Fruit fly (Drosophila melanogaster) whole organism, embryonic: ENCODE measurements around the gene CG31855.
A peak's percentile ranks its signal among the peaks of the same experiment; 100 is the strongest.

Experiments used
- Bteb2 ChIP-seq: fragments of 200-800 bp; sonication (Bioruptor generic); optimal IDR thresholded peaks from 2 replicates; lab custom pipeline; 2016; ENCODE audit warnings: missing biosample characterization, missing genetic modification characterization
- CG11247 ChIP-seq: fragments of 200-800 bp; sonication (Bioruptor generic); IDR thresholded peaks from 2 replicates; pipeline ENCODE4 v1.3.6; 2022; ENCODE audit warnings: missing biosample characterization, missing genetic modification characterization
- CG12071 ChIP-seq: fragments of 200-800 bp; sonication (Bioruptor generic); optimal IDR thresholded peaks from 3 replicates; lab custom pipeline; 2018; ENCODE audit warnings: missing biosample characterization, mild to moderate bottlenecking, missing genetic modification characterization
- CG12219 ChIP-seq: fragments of 200-800 bp; sonication (Bioruptor generic); optimal IDR thresholded peaks from 3 replicates; lab custom pipeline; 2018; ENCODE audit warnings: missing biosample characterization, mild to moderate bottlenecking, missing genetic modification characterization
- CG12299 ChIP-seq: fragments of 200-800 bp; sonication (Bioruptor generic); optimal IDR thresholded peaks from 2 replicates; lab custom pipeline; 2018; ENCODE audit warnings: missing biosample characterization, mild to moderate bottlenecking, missing genetic modification characterization
- CG12659 ChIP-seq: fragments of 200-800 bp; sonication (Bioruptor generic); optimal IDR thresholded peaks from 3 replicates; lab custom pipeline; 2017; ENCODE audit warnings: mild to moderate bottlenecking, missing biosample characterization, missing genetic modification reagents, missing genetic modification characterization
- CG1602 ChIP-seq: fragments of 200-800 bp; sonication (Bioruptor generic); optimal IDR thresholded peaks from 3 replicates; lab custom pipeline; 2016; ENCODE audit warnings: missing biosample characterization, missing genetic modification characterization
- CG17829 ChIP-seq: fragments of 200-800 bp; optimal IDR thresholded peaks from 2 replicates; lab custom pipeline; 2019; ENCODE audit warnings: missing biosample characterization, mild to moderate bottlenecking, missing genetic modification characterization, moderate library complexity
- CG17912 ChIP-seq: fragments of 200-800 bp; sonication (Bioruptor generic); optimal IDR thresholded peaks from 2 replicates; lab custom pipeline; 2018; ENCODE audit warnings: missing biosample characterization, mild to moderate bottlenecking, missing genetic modification characterization
- CG18011 ChIP-seq: fragments of 200-800 bp; sonication (Bioruptor generic); optimal IDR thresholded peaks from 2 replicates; lab custom pipeline; 2017; ENCODE audit warnings: missing biosample characterization, missing genetic modification characterization, mild to moderate bottlenecking, moderate library complexity, missing genotype
- CG1832 ChIP-seq: fragments of 200-800 bp; sonication (Bioruptor generic); optimal IDR thresholded peaks from 2 replicates; lab custom pipeline; 2017; ENCODE audit warnings: missing biosample characterization, mild to moderate bottlenecking, missing genetic modification characterization, inconsistent platforms
- CG2129 ChIP-seq: fragments of 200-800 bp; sonication (Bioruptor generic); IDR thresholded peaks from 2 replicates; pipeline ENCODE4 v1.3.6; 2022; ENCODE audit warnings: missing biosample characterization, missing genetic modification characterization; ENCODE audit not compliant: partially characterized antibody
- CG2712 ChIP-seq: fragments of 200-800 bp; optimal IDR thresholded peaks from 3 replicates; lab custom pipeline; 2019; ENCODE audit warnings: missing biosample characterization, mild to moderate bottlenecking, missing genetic modification characterization, moderate library complexity
- CG31224 ChIP-seq: fragments of 200-800 bp; sonication (Bioruptor generic); IDR thresholded peaks from 2 replicates; pipeline ENCODE4 v1.3.6; 2022; ENCODE audit warnings: missing biosample characterization, missing genetic modification characterization
- CG32767 ChIP-seq: fragments of 200-800 bp; sonication (Bioruptor generic); IDR thresholded peaks from 2 replicates; pipeline ENCODE4 v1.3.6; 2022; ENCODE audit warnings: missing biosample characterization, missing genetic modification characterization
- CG33213 ChIP-seq: fragments of 200-800 bp; sonication (Bioruptor generic); optimal IDR thresholded peaks from 3 replicates; lab custom pipeline; 2016; ENCODE audit warnings: missing biosample characterization, missing genetic modification characterization
- CG3995 ChIP-seq: fragments of 200-800 bp; sonication (Bioruptor generic); optimal IDR thresholded peaks from 3 replicates; lab custom pipeline; 2016; ENCODE audit warnings: missing biosample characterization, missing genetic modification characterization
- CG4328 ChIP-seq: fragments of 200-800 bp; sonication (Bioruptor generic); optimal IDR thresholded peaks from 3 replicates; lab custom pipeline; 2017; ENCODE audit warnings: missing biosample characterization, missing genetic modification reagents, missing genetic modification characterization
- CG43689 ChIP-seq: fragments of 200-800 bp; sonication (Bioruptor generic); IDR thresholded peaks from 2 replicates; pipeline ENCODE4 v1.3.6; 2022; ENCODE audit warnings: missing biosample characterization, missing genetic modification characterization
- CG5953 ChIP-seq: fragments of 200-800 bp; sonication (Bioruptor generic); IDR thresholded peaks from 2 replicates; pipeline ENCODE4 v1.3.6; 2022; ENCODE audit warnings: missing biosample characterization, missing genetic modification characterization
- CG6765 ChIP-seq: fragments of 200-800 bp; sonication (Bioruptor generic); optimal IDR thresholded peaks from 3 replicates; lab custom pipeline; 2017; ENCODE audit warnings: missing biosample characterization, mild to moderate bottlenecking, missing genetic modification characterization
- CTCF ChIP-seq: fragments of 200-800 bp; sonication (Bioruptor generic); optimal IDR thresholded peaks from 2 replicates; lab custom pipeline; 2017; ENCODE audit warnings: missing biosample characterization, mild to moderate bottlenecking, missing genetic modification characterization, moderate library complexity
- Dek ChIP-seq: fragments of 200-800 bp; sonication (Bioruptor generic); optimal IDR thresholded peaks from 3 replicates; lab custom pipeline; 2019; ENCODE audit warnings: missing biosample characterization, mild to moderate bottlenecking, missing genetic modification characterization, moderate library complexity
- Dip3 ChIP-seq: fragments of 200-800 bp; sonication (Bioruptor generic); optimal IDR thresholded peaks from 3 replicates; lab custom pipeline; 2016; ENCODE audit warnings: missing biosample characterization, missing genetic modification characterization
- H2.0 ChIP-seq: fragments of 200-800 bp; sonication (Bioruptor generic); IDR thresholded peaks from 2 replicates; pipeline ENCODE4 v1.3.6; 2022; ENCODE audit warnings: missing biosample characterization, missing genetic modification characterization
- HmgZ ChIP-seq: fragments of 200-800 bp; sonication (Bioruptor generic); optimal IDR thresholded peaks from 2 replicates; lab custom pipeline; 2018; ENCODE audit warnings: missing biosample characterization, mild to moderate bottlenecking, missing genetic modification characterization
- NC2β ChIP-seq: fragments of 200-800 bp; sonication (Bioruptor generic); optimal IDR thresholded peaks from 2 replicates; lab custom pipeline; 2016; ENCODE audit warnings: missing biosample characterization, missing genetic modification characterization
- Nf-YB ChIP-seq: fragments of 200-800 bp; sonication (Bioruptor generic); optimal IDR thresholded peaks from 3 replicates; lab custom pipeline; 2019; ENCODE audit warnings: missing biosample characterization, mild to moderate bottlenecking, missing genetic modification characterization, moderate library complexity
- Nf-YC ChIP-seq: fragments of 200-800 bp; optimal IDR thresholded peaks from 3 replicates; lab custom pipeline; 2019; ENCODE audit warnings: missing biosample characterization, mild to moderate bottlenecking, missing genetic modification characterization, moderate library complexity
- Oli ChIP-seq: fragments of 200-800 bp; sonication (Bioruptor generic); optimal IDR thresholded peaks from 2 replicates; lab custom pipeline; 2018; ENCODE audit warnings: missing biosample characterization, mild to moderate bottlenecking, missing genetic modification characterization, moderate library complexity
- Opbp ChIP-seq: fragments of 200-800 bp; sonication (Bioruptor generic); IDR thresholded peaks from 3 replicates; pipeline ENCODE4 v1.3.6; 2022; ENCODE audit warnings: missing biosample characterization, missing genetic modification characterization; ENCODE audit not compliant: partially characterized antibody
- Rfx ChIP-seq: fragments of 200-800 bp; sonication (Bioruptor generic); IDR thresholded peaks from 2 replicates; pipeline ENCODE4 v1.3.6; 2022; ENCODE audit warnings: missing biosample characterization, missing genetic modification characterization
- Side ChIP-seq: fragments of 200-800 bp; sonication (Bioruptor generic); optimal IDR thresholded peaks from 2 replicates; lab custom pipeline; 2016; ENCODE audit warnings: missing biosample characterization, missing genetic modification characterization
- Trl ChIP-seq, 3 experiments: fragments of >200 bp in 2 of 3; fragments of 200-800 bp in 1 of 3; sonication (Bioruptor generic) in 1 of 3; optimal IDR thresholded peaks; 2 replicates in 1 of 3; 3 replicates in 2 of 3; lab custom pipeline; 2016 to 2017; ENCODE audit warnings: missing biosample characterization in 1 of 3, missing genetic modification characterization in 1 of 3
- cas ChIP-seq: fragments of 200-800 bp; sonication (Bioruptor generic); IDR thresholded peaks from 2 replicates; pipeline ENCODE4 v1.3.6; 2022; ENCODE audit warnings: missing biosample characterization, missing genetic modification characterization
- caup ChIP-seq: fragments of 200-800 bp; sonication (Bioruptor generic); optimal IDR thresholded peaks from 3 replicates; lab custom pipeline; 2017; ENCODE audit warnings: missing biosample characterization, mild to moderate bottlenecking, missing genetic modification characterization, moderate library complexity; ENCODE audit not compliant: severe bottlenecking
- da ChIP-seq: fragments of 200-800 bp; sonication (Bioruptor generic); optimal IDR thresholded peaks from 2 replicates; lab custom pipeline; 2016; ENCODE audit warnings: missing biosample characterization, missing genetic modification characterization
- eve ChIP-seq, 2 experiments: fragments of >200 bp; optimal IDR thresholded peaks; 2 replicates each; lab custom pipeline; 2017; ENCODE audit warnings: missing biosample characterization in 2 of 2, missing genetic modification characterization in 2 of 2
- eyg ChIP-seq: fragments of 200-800 bp; sonication (Bioruptor generic); optimal IDR thresholded peaks from 3 replicates; lab custom pipeline; 2016; ENCODE audit warnings: missing biosample characterization, missing genetic modification characterization
- fd64A ChIP-seq: fragments of 200-800 bp; sonication (Bioruptor generic); optimal IDR thresholded peaks from 3 replicates; lab custom pipeline; 2018; ENCODE audit warnings: missing biosample characterization, mild to moderate bottlenecking, missing genetic modification characterization
- hkb ChIP-seq, 2 experiments: fragments of 200-800 bp in 1 of 2; fragments of >200 bp in 1 of 2; sonication (Bioruptor generic) in 1 of 2; IDR thresholded peaks in 1 of 2; optimal IDR thresholded peaks in 1 of 2; 2 replicates each; pipeline versions ENCODE4 v1.3.6 to Lab custom; 2017 to 2022; ENCODE audit warnings: missing biosample characterization in 1 of 2, missing genetic modification characterization in 1 of 2
- ind ChIP-seq: fragments of 200-800 bp; sonication (Bioruptor generic); optimal IDR thresholded peaks from 3 replicates; lab custom pipeline; 2016; ENCODE audit warnings: missing biosample characterization, missing genetic modification characterization
- lilli ChIP-seq: fragments of 200-800 bp; sonication (Bioruptor generic); optimal IDR thresholded peaks from 3 replicates; lab custom pipeline; 2016; ENCODE audit warnings: missing biosample characterization, missing genetic modification characterization
- lola ChIP-seq, 3 experiments: fragments of >200 bp in 2 of 3; fragments of 200-800 bp in 1 of 3; sonication (Bioruptor generic) in 1 of 3; optimal IDR thresholded peaks; 2 replicates each; lab custom pipeline; 2017 to 2019; ENCODE audit warnings: missing biosample characterization in 3 of 3, missing genetic modification characterization in 3 of 3, mild to moderate bottlenecking in 1 of 3, moderate library complexity in 1 of 3
- mam ChIP-seq: fragments of 200-800 bp; sonication (Bioruptor generic); optimal IDR thresholded peaks from 3 replicates; lab custom pipeline; 2016; ENCODE audit warnings: missing biosample characterization, missing genetic modification characterization
- run ChIP-seq: fragments of 200-800 bp; sonication (Bioruptor generic); optimal IDR thresholded peaks from 3 replicates; lab custom pipeline; 2018; ENCODE audit warnings: missing biosample characterization, mild to moderate bottlenecking, missing genetic modification characterization
- schlank ChIP-seq: fragments of 200-800 bp; sonication (Bioruptor generic); optimal IDR thresholded peaks from 2 replicates; lab custom pipeline; 2018; ENCODE audit warnings: missing biosample characterization, mild to moderate bottlenecking, missing genetic modification characterization
- tap ChIP-seq: fragments of 200-800 bp; optimal IDR thresholded peaks from 3 replicates; lab custom pipeline; 2019; ENCODE audit warnings: missing biosample characterization, mild to moderate bottlenecking, missing genetic modification characterization, moderate library complexity
- usp ChIP-seq: fragments of >200 bp; optimal IDR thresholded peaks from 2 replicates; lab custom pipeline; 2017; ENCODE audit warnings: missing biosample characterization, missing genetic modification characterization
- zfh2 ChIP-seq: fragments of 200-800 bp; sonication (Bioruptor generic); optimal IDR thresholded peaks from 2 replicates; lab custom pipeline; 2016; ENCODE audit warnings: missing biosample characterization, missing genetic modification characterization

CG31855 gene

dm6 chr2L:13368940-13369339, at the start of gene CG31855 (continued):
- TF ChIP-seq schlank, result peak; percentile 61
- peak in 1 of 3 experiments; percentile 58 for TF ChIP-seq lola (GFP tag; optimal IDR thresholded peaks at IDR 0.05; lab: Kevin White, UChicago)
- TF ChIP-seq mam (GFP tag; lab: Kevin White, UChicago), result peak; percentile 83
- peak; percentile 17 for TF ChIP-seq da (GFP tag; lab: Kevin White, UChicago)
- TF ChIP-seq eyg (GFP tag; lab: Kevin White, UChicago), result peak; percentile 41
- TF ChIP-seq Bteb2 (GFP tag; lab: Kevin White, UChicago), result peak; percentile 80
- TF ChIP-seq fd64A (GFP tag; lab: Kevin White, UChicago), result no peak
- TF ChIP-seq Dek, result peak; percentile 78
- peak; percentile 39; the same call in 1 of the 2 replicates for TF ChIP-seq CG43689 (GFP tag; lab: Robert Waterston, UW)
- TF ChIP-seq eve (GFP tag; optimal IDR thresholded peaks at IDR 0.05; lab: Kevin White, UChicago), result no peak
- peak; percentile 85 for TF ChIP-seq HmgZ
- TF ChIP-seq Nf-YB, result peak; percentile 38
- peak; percentile 63 for TF ChIP-seq Oli (tag; lab: Kevin White, UChicago)
- TF ChIP-seq cas (GFP tag; lab: Robert Waterston, UW), result peak; percentile 84
- peak; percentile 41 for TF ChIP-seq run
- TF ChIP-seq CG17829, result peak; percentile 80
- TF ChIP-seq CG2712, result peak; percentile 80
- peak; percentile 87 for TF ChIP-seq caup (GFP tag; lab: Kevin White, UChicago)
- peak; percentile 69 for TF ChIP-seq CG17912 (GFP tag; lab: Kevin White, UChicago)
- no peak for TF ChIP-seq usp
- peak; percentile 51 for TF ChIP-seq CG3995 (GFP tag; lab: Kevin White, UChicago)
- peak; percentile 78 for TF ChIP-seq CG12299 (tag; lab: Kevin White, UChicago)
- TF ChIP-seq Rfx (GFP tag; lab: Robert Waterston, UW), result peak; percentile 95
- peak; percentile 51 for TF ChIP-seq Dip3 (GFP tag; lab: Kevin White, UChicago)
- TF ChIP-seq H2.0 (GFP tag; lab: Robert Waterston, UW), result peak; percentile 78
- peak; percentile 84 for TF ChIP-seq CG6765 (GFP tag; lab: Kevin White, UChicago)
- peak; percentile 73 for TF ChIP-seq CG5953 (GFP tag; lab: Robert Waterston, UW)
- TF ChIP-seq CG2129 (GFP tag; lab: Robert Waterston, UW), result no peak
- TF ChIP-seq Trl (optimal IDR thresholded peaks at IDR 0.05; lab: Kevin White, UChicago), result no peak
- TF ChIP-seq Trl (GFP tag; optimal IDR thresholded peaks at IDR 0.05; lab: Kevin White, UChicago), result peak; percentile 79
- peak; percentile 64 for TF ChIP-seq Side (GFP tag; lab: Kevin White, UChicago)
- TF ChIP-seq CTCF, result no peak
- peak; percentile 91 for TF ChIP-seq CG12659 (GFP tag; lab: Kevin White, UChicago)
- TF ChIP-seq CG12219 (GFP tag; lab: Kevin White, UChicago), result peak; percentile 69
- peak; percentile 66 for TF ChIP-seq tap (tag; lab: Kevin White, UChicago)
- TF ChIP-seq lilli, result peak; percentile 93
- no peak for TF ChIP-seq Opbp
- peak; percentile 73 for TF ChIP-seq NC2β (GFP tag; lab: Kevin White, UChicago)
- peak; percentile 52; the same call in 1 of the 2 replicates for TF ChIP-seq CG31224 (GFP tag; lab: Robert Waterston, UW)
- no peak for TF ChIP-seq CG32767 (GFP tag; lab: Robert Waterston, UW)
- TF ChIP-seq CG12071, result peak; percentile 74
- TF ChIP-seq CG18011 (GFP tag; lab: Kevin White, UChicago), result peak; percentile 77
- TF ChIP-seq CG33213 (GFP tag; lab: Kevin White, UChicago), result peak; percentile 50
- TF ChIP-seq ind (GFP tag; lab: Kevin White, UChicago), result peak; percentile 87
- peak; percentile 80 for TF ChIP-seq zfh2
- peak; percentile 73 for TF ChIP-seq CG1602 (GFP tag; lab: Kevin White, UChicago)
- peak; percentile 80 for TF ChIP-seq CG4328 (GFP tag; lab: Kevin White, UChicago)
- TF ChIP-seq Nf-YC (tag; lab: Kevin White, UChicago), result peak; percentile 66
- no peak for TF ChIP-seq CG1832 (GFP tag; lab: Kevin White, UChicago)
- TF ChIP-seq CG11247, result peak; percentile 85
- no peak for TF ChIP-seq hkb (optimal IDR thresholded peaks at IDR 0.05; lab: Kevin White, UChicago)
- TF ChIP-seq hkb (GFP tag; IDR thresholded peaks at IDR 0.05; lab: Robert Waterston, UW), result peak; percentile 79
